Worm (Caenorhabditis elegans): ENCODE data around the gene K06H7.7.

The K06H7.7 gene

DNA sequence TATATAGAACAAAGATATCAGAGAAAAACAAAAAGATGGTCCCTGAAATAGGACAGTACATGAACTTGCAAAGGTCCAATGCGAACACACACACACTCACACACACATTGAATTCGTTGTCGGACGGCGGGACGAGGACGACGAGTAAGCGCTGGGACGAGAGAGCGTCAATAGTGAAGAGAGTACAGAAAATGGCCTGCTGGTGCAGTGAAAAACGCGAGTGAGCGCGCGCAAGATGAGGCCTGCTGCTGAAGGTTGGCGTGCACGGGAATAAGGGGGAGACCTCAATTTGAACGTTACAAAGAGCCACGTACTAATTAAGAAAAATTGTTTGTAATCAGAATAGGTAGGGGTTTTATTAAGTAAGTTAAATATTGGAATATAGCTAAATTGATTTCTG is 41.7 kb upstream of the K06H7.7 start (continued):
- TF ChIP-seq ama-1 (optimal IDR thresholded peaks at IDR 0.05) (no peak), nhr-47 (tag; optimal IDR thresholded peaks at IDR 0.05) (no peak), nhr-12 (tag; optimal IDR thresholded peaks at IDR 0.05) (no peak), nhr-19 (GFP tag; conservative IDR thresholded peaks at IDR 0.05) (no peak), ets-5 (GFP tag; IDR thresholded peaks at IDR 0.05) (no peak), hlh-4 (tag; optimal IDR thresholded peaks at IDR 0.05) (no peak), fkh-4 (tag; optimal IDR thresholded peaks at IDR 0.05; ENCODE audit: borderline replicate concordance) (no peak), lin-35 (GFP tag; optimal IDR thresholded peaks at IDR 0.05) (peak; percentile 6 to 20), nhr-71 (tag; optimal IDR thresholded peaks at IDR 0.05) (peak; percentile 4), lin-15B (tag; optimal IDR thresholded peaks at IDR 0.05) (no peak), C34B4.2 (tag; optimal IDR thresholded peaks at IDR 0.05) (no peak), snpc-4 (tag; optimal IDR thresholded peaks at IDR 0.05) (no peak), isw-1 (GFP tag; IDR thresholded peaks at IDR 0.05) (no peak), blmp-1 (tag; optimal IDR thresholded peaks at IDR 0.05) (peak; percentile 19), sup-37 (GFP tag; optimal IDR thresholded peaks at IDR 0.05) (no peak), mdl-1 (tag; optimal IDR thresholded peaks at IDR 0.05) (peak in 1 of 2 experiments; percentile 29), tbx-2 (tag; optimal IDR thresholded peaks at IDR 0.05) (peak; percentile 3), dpl-1 (GFP tag; optimal IDR thresholded peaks at IDR 0.05) (no peak), lsy-2 (tag; optimal IDR thresholded peaks at IDR 0.05) (peak; percentile 25 to 52), jun-1 (tag; optimal IDR thresholded peaks at IDR 0.05) (no peak), rnt-1 (tag; optimal IDR thresholded peaks at IDR 0.05) (peak; percentile 1), mep-1 (tag; optimal IDR thresholded peaks at IDR 0.05) (peak; percentile 47), ceh-8 (GFP tag; optimal IDR thresholded peaks at IDR 0.05) (no peak), xbp-1 (tag; optimal IDR thresholded peaks at IDR 0.05) (no peak), elt-2 (tag; optimal IDR thresholded peaks at IDR 0.05) (no peak), ceh-90 (tag; optimal IDR thresholded peaks at IDR 0.05) (no peak)

- TF ChIP-seq tlp-1 (tag; optimal IDR thresholded peaks at IDR 0.05) (no peak), lin-39 (tag; optimal IDR thresholded peaks at IDR 0.05) (no peak), skn-1 (tag; optimal IDR thresholded peaks at IDR 0.05) (peak; percentile 52), vab-15 (tag; optimal IDR thresholded peaks at IDR 0.05) (no peak), swsn-7 (tag; optimal IDR thresholded peaks at IDR 0.05) (peak; percentile 77), hpl-2 (GFP tag; optimal IDR thresholded peaks at IDR 0.05) (no peak), nhr-85 (tag) (peak; percentile 82), fkh-10 (GFP tag; optimal IDR thresholded peaks at IDR 0.05) (no peak), F16B12.6 (tag; optimal IDR thresholded peaks at IDR 0.05) (no peak), unc-130 (tag; optimal IDR thresholded peaks at IDR 0.05) (no peak), ztf-4 (tag; optimal IDR thresholded peaks at IDR 0.05) (no peak), ceh-88 (GFP tag; IDR thresholded peaks at IDR 0.05) (no peak), hlh-4 (tag; optimal IDR thresholded peaks at IDR 0.05) (no peak), ceh-82 (tag; optimal IDR thresholded peaks at IDR 0.05) (peak; percentile 12 to 63 (median 48)), fkh-8 (tag; optimal IDR thresholded peaks at IDR 0.05) (peak; percentile 36), sox-4 (tag; optimal IDR thresholded peaks at IDR 0.05) (no peak), unc-62 (GFP tag; optimal IDR thresholded peaks at IDR 0.05) (no peak), unc-86 (tag; optimal IDR thresholded peaks at IDR 0.05) (peak; percentile 46), lin-14 (GFP tag; optimal IDR thresholded peaks at IDR 0.05) (peak; percentile 84), isw-1 (GFP tag; IDR thresholded peaks at IDR 0.05) (peak; percentile 26; the same call in 1 of the 2 replicates), C04F5.9 (tag; optimal IDR thresholded peaks at IDR 0.05) (no peak), lin-13 (GFP tag; optimal IDR thresholded peaks at IDR 0.05) (peak; percentile 57), grh-1 (GFP tag; IDR thresholded peaks at IDR 0.05) (no peak), aly-2 (tag; optimal IDR thresholded peaks at IDR 0.05) (no peak), dsc-1 (tag; optimal IDR thresholded peaks at IDR 0.05) (no peak), Y116A8C.19 (tag; optimal IDR thresholded peaks at IDR 0.05; ENCODE audit: borderline replicate concordance) (no peak), mdl-1 (tag; optimal IDR thresholded peaks at IDR 0.05) (peak in 1 of 2 experiments; percentile 46), nhr-237 (tag; optimal IDR thresholded peaks at IDR 0.05) (peak; percentile 52), zag-1 (tag; optimal IDR thresholded peaks at IDR 0.05) (no peak), nhr-20 (tag; optimal IDR thresholded peaks at IDR 0.05) (peak; percentile 53), irx-1 (tag; optimal IDR thresholded peaks at IDR 0.05) (peak; percentile 16), snpc-4 (tag; optimal IDR thresholded peaks at IDR 0.05) (no peak)
These were observed 40.0 kb upstream of the K06H7.7 start for ce11 chrIII:8125234-8125633.
